Fruit fly (Drosophila melanogaster): ENCODE data around the gene temp.

- TF ChIP-seq psq (optimal IDR thresholded peaks at IDR 0.05) (no peak), ttk (optimal IDR thresholded peaks at IDR 0.05) (no peak), Myc (optimal IDR thresholded peaks at IDR 0.05) (no peak)
Observed at dm6 chrX:2292410-2292809, 30.1 kb upstream of the temp start.

Measured in Kc167 (cell line).